Worm (Caenorhabditis elegans) whole organism, early embryonic: Measurements from ENCODE around the gene xpf-1.

Source experiments
- B0310.2 ChIP-seq: sonication (generic microtip); optimal IDR thresholded peaks from 2 replicates; lab custom pipeline; 2016; ENCODE audit warnings: mild to moderate bottlenecking, missing genetic modification characterization, missing compliant biosample characterization
- ama-1 ChIP-seq: fragments of 150-350 bp; optimal IDR thresholded peaks from 2 replicates; lab custom pipeline; 2014
- ceh-13 ChIP-seq: fragments of 200-800 bp; sonication (Bioruptor generic); optimal IDR thresholded peaks from 2 replicates; lab custom pipeline; 2018; ENCODE audit warnings: mild to moderate bottlenecking, missing genetic modification characterization, missing compliant biosample characterization
- ceh-36 ChIP-seq: sonication (generic microtip); optimal IDR thresholded peaks from 2 replicates; lab custom pipeline; 2016; ENCODE audit warnings: missing genetic modification characterization, inconsistent platforms, missing compliant biosample characterization
- ets-7 ChIP-seq: sonication (generic microtip); optimal IDR thresholded peaks from 2 replicates; lab custom pipeline; 2016; ENCODE audit warnings: missing genotype, missing genetic modification characterization, missing compliant biosample characterization
- flt-1 ChIP-seq: fragments of 200-800 bp; sonication (Bioruptor generic); IDR thresholded peaks from 2 replicates; pipeline ENCODE4 v1.3.6; 2022; ENCODE audit warnings: missing genetic modification characterization, missing compliant biosample characterization
- hmg-4 ChIP-seq: fragments of 200-800 bp; sonication (Bioruptor generic); optimal IDR thresholded peaks from 2 replicates; lab custom pipeline; 2018; ENCODE audit warnings: mild to moderate bottlenecking, missing genetic modification characterization, missing compliant biosample characterization
- hnd-1 ChIP-seq: sonication (generic microtip); optimal IDR thresholded peaks from 2 replicates; lab custom pipeline; 2016; ENCODE audit warnings: missing genetic modification characterization, missing compliant biosample characterization
- pes-1 ChIP-seq: fragments of 200-800 bp; sonication (Bioruptor generic); IDR thresholded peaks from 2 replicates; pipeline ENCODE4 v1.3.6; 2022; ENCODE audit warnings: missing genetic modification reagents, missing genetic modification characterization, missing compliant biosample characterization
- scrt-1 ChIP-seq: fragments of 200-800 bp; sonication (Bioruptor generic); IDR thresholded peaks from 2 replicates; pipeline ENCODE4 v1.3.6; 2022; ENCODE audit warnings: missing genetic modification characterization, missing compliant biosample characterization
- sea-1 ChIP-seq: fragments of 200-800 bp; sonication (Bioruptor generic); conservative IDR thresholded peaks from 2 replicates; pipeline ENCODE4 v1.3.6; 2022; ENCODE audit warnings: missing genetic modification characterization, missing compliant biosample characterization
- tbx-11 ChIP-seq: fragments of 200-800 bp; sonication (Bioruptor generic); IDR thresholded peaks from 2 replicates; pipeline ENCODE4 v1.3.6; 2022; ENCODE audit warnings: missing genetic modification characterization, missing compliant biosample characterization
- tbx-37 ChIP-seq: fragments of 200-800 bp; sonication (Bioruptor generic); conservative IDR thresholded peaks from 2 replicates; pipeline ENCODE4 v1.3.6; 2022; ENCODE audit warnings: missing genetic modification reagents, missing genetic modification characterization, missing compliant biosample characterization
- tra-4 ChIP-seq: sonication (generic microtip); optimal IDR thresholded peaks from 2 replicates; lab custom pipeline; 2017; ENCODE audit warnings: missing genetic modification characterization, missing compliant biosample characterization

- TF ChIP-seq ceh-36 (tag; lab: Kevin White, UChicago): no peak
- TF ChIP-seq ama-1 (lab: Kevin White, UChicago): no peak
- no peak for TF ChIP-seq ceh-13
- no peak for TF ChIP-seq B0310.2 (tag; lab: Kevin White, UChicago)
- TF ChIP-seq tbx-37 (GFP tag; lab: Robert Waterston, UW): no peak
- no peak for TF ChIP-seq hmg-4
- no peak for TF ChIP-seq sea-1
- TF ChIP-seq pes-1: no peak
- TF ChIP-seq scrt-1 (GFP tag; lab: Robert Waterston, UW): no peak
- TF ChIP-seq tbx-11 (GFP tag; lab: Robert Waterston, UW): no peak
- TF ChIP-seq tra-4 (tag; lab: Kevin White, UChicago): no peak
- TF ChIP-seq ets-7 (tag; lab: Kevin White, UChicago): no peak
- TF ChIP-seq flt-1 (GFP tag; lab: Robert Waterston, UW): no peak
- TF ChIP-seq hnd-1 (tag; lab: Kevin White, UChicago): no peak
Measured at ce11 chrII:11725615-11726014, 29.6 kb downstream of the xpf-1 start.
